Fruit fly (Drosophila melanogaster): ENCODE data around the gene Fancl.

dm6 chr3R:10084914-10085313 is 32.2 kb upstream of the Fancl start:
- no peak for TF ChIP-seq CG8478 (optimal IDR thresholded peaks at IDR 0.05)
- TF ChIP-seq CTCF (optimal IDR thresholded peaks at IDR 0.05) = no peak

All from S2 (cell line).